Worm (Caenorhabditis elegans) whole organism, L4 larva: ENCODE data around the gene T16D1.1.
A peak's percentile ranks its signal among the peaks of the same experiment; 100 is the strongest.

Experiments used
- F49E8.2 ChIP-seq: sonication (generic microtip); optimal IDR thresholded peaks from 2 replicates; lab custom pipeline; 2016; ENCODE audit warnings: missing compliant biosample characterization, mild to moderate bottlenecking, missing genetic modification characterization, borderline replicate concordance
- T26A8.4 ChIP-seq: fragments of 200-800 bp; sonication (Bioruptor generic); IDR thresholded peaks from 2 replicates; pipeline ENCODE4 v1.3.6; 2022; ENCODE audit warnings: missing genetic modification characterization, missing compliant biosample characterization
- Y105C5A.15 ChIP-seq: fragments of 200-800 bp; sonication (Bioruptor generic); IDR thresholded peaks from 2 replicates; pipeline ENCODE4 v1.3.6; 2022; ENCODE audit warnings: missing genetic modification characterization, missing compliant biosample characterization
- Y48G9A.11 ChIP-seq: fragments of 200-800 bp; sonication (Bioruptor generic); IDR thresholded peaks from 2 replicates; pipeline ENCODE4 v1.3.6; 2022; ENCODE audit warnings: missing genetic modification reagents, missing genetic modification characterization, missing compliant biosample characterization
- Y5F2A.4 ChIP-seq: fragments of 200-800 bp; sonication (Bioruptor generic); optimal IDR thresholded peaks from 2 replicates; lab custom pipeline; 2018; ENCODE audit warnings: mild to moderate bottlenecking, missing genetic modification characterization, missing compliant biosample characterization
- Y75B8A.6 ChIP-seq: fragments of 200-800 bp; sonication (Bioruptor generic); IDR thresholded peaks from 2 replicates; pipeline ENCODE4 v1.3.6; 2022; ENCODE audit warnings: missing genetic modification reagents, missing genetic modification characterization, missing compliant biosample characterization
- arid-1 ChIP-seq: fragments of 200-800 bp; sonication (Bioruptor generic); conservative IDR thresholded peaks from 2 replicates; pipeline ENCODE4 v1.3.6; 2022; ENCODE audit warnings: missing genetic modification reagents, missing genetic modification characterization, missing compliant biosample characterization
- attf-4 ChIP-seq: sonication (generic microtip); optimal IDR thresholded peaks from 3 replicates; lab custom pipeline; 2017; ENCODE audit warnings: missing biosample characterization, missing genetic modification characterization
- ceh-44 ChIP-seq: fragments of 200-800 bp; sonication (Bioruptor generic); IDR thresholded peaks from 2 replicates; pipeline ENCODE4 v1.3.6; 2022; ENCODE audit warnings: missing genetic modification reagents, missing genetic modification characterization, missing compliant biosample characterization
- ceh-82 ChIP-seq: sonication (generic microtip); optimal IDR thresholded peaks from 2 replicates; lab custom pipeline; 2017; ENCODE audit warnings: missing biosample characterization, missing genetic modification characterization
- ces-1 ChIP-seq: fragments of 150-350 bp; sonication (generic microtip); optimal IDR thresholded peaks from 4 replicates; lab custom pipeline; 2014; ENCODE audit warnings: missing biosample characterization, missing genetic modification reagents, missing genetic modification characterization
- cey-2 ChIP-seq: sonication (generic microtip); optimal IDR thresholded peaks from 3 replicates; lab custom pipeline; 2017; ENCODE audit warnings: missing genetic modification characterization, mild to moderate bottlenecking, missing compliant biosample characterization, antibody characterized with exemption, borderline replicate concordance; ENCODE audit not compliant: insufficient read depth
- ctbp-1 ChIP-seq: fragments of 200-800 bp; sonication (Bioruptor generic); IDR thresholded peaks from 2 replicates; pipeline ENCODE4 v1.3.6; 2022; ENCODE audit warnings: missing genetic modification reagents, missing genetic modification characterization, missing compliant biosample characterization
- daf-12 ChIP-seq: fragments of 150-350 bp; optimal IDR thresholded peaks from 2 replicates; lab custom pipeline; 2014; ENCODE audit warnings: missing biosample characterization, missing genetic modification reagents, missing genetic modification characterization
- daf-16 ChIP-seq, 3 experiments: sonication (generic microtip); optimal IDR thresholded peaks; 2 replicates each; lab custom pipeline; 2016 to 2017; ENCODE audit warnings: missing genetic modification characterization in 3 of 3, missing genetic modification reagents in 3 of 3, mild to moderate bottlenecking in 2 of 3, missing compliant biosample characterization in 2 of 3, missing biosample characterization in 1 of 3, moderate library complexity in 1 of 3
- daf-8 ChIP-seq: fragments of 200-800 bp; sonication (Bioruptor generic); IDR thresholded peaks from 2 replicates; pipeline ENCODE4 v1.3.6; 2022; ENCODE audit warnings: missing genetic modification characterization, missing compliant biosample characterization
- dmd-6 ChIP-seq: fragments of 200-800 bp; sonication (Bioruptor generic); IDR thresholded peaks from 2 replicates; pipeline ENCODE4 v1.3.6; 2022; ENCODE audit warnings: missing genetic modification reagents, missing genetic modification characterization, missing compliant biosample characterization
- dmd-9 ChIP-seq: fragments of 200-800 bp; sonication (Bioruptor generic); IDR thresholded peaks from 2 replicates; pipeline ENCODE4 v1.3.6; 2022; ENCODE audit warnings: missing genetic modification reagents, missing genetic modification characterization, missing compliant biosample characterization
- egl-27 ChIP-seq: sonication (generic microtip); optimal IDR thresholded peaks from 3 replicates; lab custom pipeline; 2017; ENCODE audit warnings: missing biosample characterization, missing genetic modification reagents, missing genetic modification characterization
- egl-43 ChIP-seq: fragments of 200-800 bp; sonication (Bioruptor generic); IDR thresholded peaks from 2 replicates; pipeline ENCODE4 v1.3.6; 2022; ENCODE audit warnings: missing genetic modification reagents, missing genetic modification characterization, missing compliant biosample characterization
- fkh-10 ChIP-seq: fragments of 150-350 bp; optimal IDR thresholded peaks from 2 replicates; lab custom pipeline; 2014; ENCODE audit warnings: missing biosample characterization, missing genetic modification reagents, missing genetic modification characterization
- fos-1 ChIP-seq: fragments of 150-350 bp; optimal IDR thresholded peaks from 2 replicates; lab custom pipeline; 2014; ENCODE audit warnings: missing biosample characterization, missing genetic modification characterization
- gei-8 ChIP-seq: fragments of 200-800 bp; sonication (Bioruptor generic); optimal IDR thresholded peaks from 2 replicates; lab custom pipeline; 2018; ENCODE audit warnings: mild to moderate bottlenecking, missing genetic modification characterization, missing compliant biosample characterization
- hlh-30 ChIP-seq: sonication (generic microtip); optimal IDR thresholded peaks from 2 replicates; lab custom pipeline; 2017; ENCODE audit warnings: antibody characterized with exemption, mild to moderate bottlenecking, missing genetic modification characterization, missing compliant biosample characterization; ENCODE audit not compliant: insufficient read depth
- hmg-1.1 ChIP-seq: fragments of 200-800 bp; sonication (Bioruptor generic); IDR thresholded peaks from 2 replicates; pipeline ENCODE4 v1.3.6; 2022; ENCODE audit warnings: missing genetic modification reagents, missing genetic modification characterization, missing compliant biosample characterization
- lin-1 ChIP-seq: fragments of 200-800 bp; sonication (Bioruptor generic); IDR thresholded peaks from 2 replicates; pipeline ENCODE4 v1.3.6; 2022; ENCODE audit warnings: missing genetic modification reagents, missing genetic modification characterization, missing compliant biosample characterization
- lin-15B ChIP-seq: fragments of 150-350 bp; sonication (generic microtip); optimal IDR thresholded peaks from 3 replicates; lab custom pipeline; 2014; ENCODE audit warnings: missing biosample characterization, missing genetic modification characterization
- lin-38 ChIP-seq: fragments of 200-800 bp; sonication (Bioruptor generic); IDR thresholded peaks from 2 replicates; pipeline ENCODE4 v1.3.6; 2022; ENCODE audit warnings: missing genetic modification reagents, missing genetic modification characterization, missing compliant biosample characterization
- lir-3 ChIP-seq: sonication (generic microtip); optimal IDR thresholded peaks from 2 replicates; lab custom pipeline; 2016; ENCODE audit warnings: mild to moderate bottlenecking, missing genetic modification characterization, missing compliant biosample characterization
- madf-9 ChIP-seq: fragments of 200-800 bp; sonication (Bioruptor generic); conservative IDR thresholded peaks from 2 replicates; pipeline ENCODE4 v1.3.6; 2022; ENCODE audit warnings: missing genetic modification reagents, missing genetic modification characterization, missing compliant biosample characterization
- mdt-29 ChIP-seq: fragments of 200-800 bp; sonication (Bioruptor generic); IDR thresholded peaks from 2 replicates; pipeline ENCODE4 v1.3.6; 2022; ENCODE audit warnings: missing genetic modification reagents, missing genetic modification characterization, missing compliant biosample characterization
- mep-1 ChIP-seq: fragments of 150-350 bp; sonication (generic microtip); optimal IDR thresholded peaks from 3 replicates; lab custom pipeline; 2014; ENCODE audit warnings: missing biosample characterization, missing genetic modification characterization
- mxl-2 ChIP-seq: fragments of 200-800 bp; sonication (Bioruptor generic); conservative IDR thresholded peaks from 2 replicates; pipeline ENCODE4 v1.3.6; 2022; ENCODE audit warnings: missing genetic modification reagents, missing genetic modification characterization, missing compliant biosample characterization
- mxl-3 ChIP-seq: fragments of 200-800 bp; sonication (Bioruptor generic); optimal IDR thresholded peaks from 2 replicates; lab custom pipeline; 2018; ENCODE audit warnings: mild to moderate bottlenecking, missing genetic modification characterization, missing compliant biosample characterization
- nhr-102 ChIP-seq: sonication (generic microtip); optimal IDR thresholded peaks from 2 replicates; lab custom pipeline; 2016; ENCODE audit warnings: mild to moderate bottlenecking, missing genetic modification characterization, moderate library complexity, missing compliant biosample characterization
- nhr-42 ChIP-seq: fragments of 200-800 bp; sonication (Bioruptor generic); IDR thresholded peaks from 2 replicates; pipeline ENCODE4 v1.3.6; 2022; ENCODE audit warnings: missing genetic modification characterization, missing compliant biosample characterization
- nhr-48 ChIP-seq: sonication (generic microtip); optimal IDR thresholded peaks from 2 replicates; lab custom pipeline; 2016; ENCODE audit warnings: mild to moderate bottlenecking, missing genetic modification characterization, missing compliant biosample characterization
- nhr-6 ChIP-seq: fragments of 150-350 bp; optimal IDR thresholded peaks from 2 replicates; lab custom pipeline; 2014; ENCODE audit warnings: missing biosample characterization, missing genetic modification characterization
- nhr-76 ChIP-seq: fragments of 150-350 bp; optimal IDR thresholded peaks from 2 replicates; lab custom pipeline; 2014; ENCODE audit warnings: missing biosample characterization, missing genetic modification characterization
- nhr-77 ChIP-seq: fragments of 150-350 bp; optimal IDR thresholded peaks from 2 replicates; lab custom pipeline; 2014; ENCODE audit warnings: missing biosample characterization, missing genetic modification characterization
- php-3 ChIP-seq: fragments of 200-800 bp; sonication (Bioruptor generic); IDR thresholded peaks from 2 replicates; pipeline ENCODE4 v1.3.6; 2022; ENCODE audit warnings: missing genetic modification reagents, missing genetic modification characterization, missing compliant biosample characterization
- saeg-2 ChIP-seq: fragments of 200-800 bp; sonication (Bioruptor generic); IDR thresholded peaks from 2 replicates; pipeline ENCODE4 v1.3.6; 2022; ENCODE audit warnings: missing genetic modification reagents, missing genetic modification characterization, missing compliant biosample characterization
- set-16 ChIP-seq: fragments of 200-800 bp; sonication (Bioruptor generic); IDR thresholded peaks from 2 replicates; pipeline ENCODE4 v1.3.6; 2022; ENCODE audit warnings: missing genetic modification reagents, missing genetic modification characterization, missing compliant biosample characterization
- snpc-1.2 ChIP-seq: fragments of 200-800 bp; sonication (Bioruptor generic); IDR thresholded peaks from 2 replicates; pipeline ENCODE4 v1.3.6; 2022; ENCODE audit warnings: missing genetic modification reagents, missing genetic modification characterization, missing compliant biosample characterization
- snpc-4 ChIP-seq: fragments of 150-350 bp; optimal IDR thresholded peaks from 2 replicates; lab custom pipeline; 2014; ENCODE audit warnings: missing biosample characterization, missing genetic modification characterization
- spr-1 ChIP-seq: sonication (generic microtip); optimal IDR thresholded peaks from 2 replicates; lab custom pipeline; 2016; ENCODE audit warnings: mild to moderate bottlenecking, missing genetic modification characterization, missing compliant biosample characterization
- spr-3 ChIP-seq: fragments of 200-800 bp; sonication (Bioruptor generic); optimal IDR thresholded peaks from 2 replicates; lab custom pipeline; 2018; ENCODE audit warnings: mild to moderate bottlenecking, missing genetic modification characterization, missing compliant biosample characterization
- zag-1 ChIP-seq: fragments of 150-350 bp; optimal IDR thresholded peaks from 2 replicates; lab custom pipeline; 2014; ENCODE audit warnings: missing biosample characterization, missing genetic modification characterization
- ztf-11 ChIP-seq: fragments of 150-350 bp; optimal IDR thresholded peaks from 2 replicates; lab custom pipeline; 2014; ENCODE audit warnings: missing biosample characterization, missing genetic modification characterization
- ztf-7 ChIP-seq: fragments of 150-350 bp; optimal IDR thresholded peaks from 2 replicates; lab custom pipeline; 2014; ENCODE audit warnings: missing biosample characterization, missing genetic modification characterization

The T16D1.1 gene

ce11 chrII:5201922-5202562 lies 39.4 kb downstream of the T16D1.1 start (continued):
- TF ChIP-seq lir-3 (tag; lab: Kevin White, UChicago) = no peak
- TF ChIP-seq set-16 (GFP tag; lab: Robert Waterston, UW) = no peak
- no peak for TF ChIP-seq ztf-7 (tag; lab: Kevin White, UChicago)
- peak; percentile 99 for TF ChIP-seq php-3 (GFP tag; lab: Robert Waterston, UW)
- TF ChIP-seq nhr-42 (GFP tag; lab: Robert Waterston, UW) = no peak
- no peak for TF ChIP-seq daf-12 (tag; lab: Kevin White, UChicago)
- no peak for TF ChIP-seq arid-1
- TF ChIP-seq egl-27 (tag; lab: Kevin White, UChicago) = no peak
- TF ChIP-seq gei-8 = peak; percentile 21
- TF ChIP-seq ctbp-1 = no peak
- peak; percentile 51 for TF ChIP-seq cey-2 (tag; lab: Kevin White, UChicago)
- no peak for TF ChIP-seq egl-43 (GFP tag; lab: Robert Waterston, UW)
- no peak for TF ChIP-seq dmd-9 (GFP tag; lab: Robert Waterston, UW)
- TF ChIP-seq Y48G9A.11 (GFP tag; lab: Robert Waterston, UW) = no peak
- TF ChIP-seq lin-1 = peak; percentile 76
- TF ChIP-seq Y105C5A.15 (GFP tag; lab: Robert Waterston, UW) = no peak
- no peak for TF ChIP-seq fkh-10
- TF ChIP-seq daf-16 (GFP tag; optimal IDR thresholded peaks at IDR 0.05; lab: Kevin White, UChicago) = peak in 1 of 2 experiments; percentile 89
- TF ChIP-seq daf-16 (tag; optimal IDR thresholded peaks at IDR 0.05; lab: Kevin White, UChicago) = peak; percentile 83
- TF ChIP-seq lin-15B = no peak
- no peak for TF ChIP-seq F49E8.2
- no peak for TF ChIP-seq ces-1
- TF ChIP-seq lin-38 = peak; percentile 27; the same call in 1 of the 2 replicates
- TF ChIP-seq mxl-3 = peak; percentile 21
- no peak for TF ChIP-seq madf-9 (GFP tag; lab: Robert Waterston, UW)
- no peak for TF ChIP-seq attf-4
- TF ChIP-seq spr-3 (GFP tag; lab: Kevin White, UChicago) = no peak
- peak; percentile 43; the same call in 1 of the 2 replicates for TF ChIP-seq T26A8.4 (GFP tag; lab: Robert Waterston, UW)
- TF ChIP-seq daf-8 = no peak
- no peak for TF ChIP-seq fos-1
- TF ChIP-seq hmg-1.1 (GFP tag; lab: Robert Waterston, UW) = 0 out of 2 replicates have a peak, but pooled peaks have one; percentile 25
- TF ChIP-seq Y75B8A.6 (GFP tag; lab: Robert Waterston, UW) = no peak
- TF ChIP-seq nhr-102 (tag; lab: Kevin White, UChicago) = peak; percentile 81
- TF ChIP-seq ztf-11 (tag; lab: Kevin White, UChicago) = no peak
- TF ChIP-seq spr-1 (tag; lab: Kevin White, UChicago) = peak; percentile 3
- peak; percentile 84 for TF ChIP-seq nhr-48
- no peak for TF ChIP-seq ceh-44
- peak; percentile 95 for TF ChIP-seq dmd-6 (GFP tag; lab: Robert Waterston, UW)
- no peak for TF ChIP-seq ceh-82 (tag; lab: Kevin White, UChicago)
- TF ChIP-seq mep-1 (tag; lab: Kevin White, UChicago) = peak; percentile 36
- no peak for TF ChIP-seq Y5F2A.4 (GFP tag; lab: Kevin White, UChicago)
- no peak for TF ChIP-seq snpc-4 (tag; lab: Kevin White, UChicago)
- no peak for TF ChIP-seq zag-1
- TF ChIP-seq snpc-1.2 (GFP tag; lab: Robert Waterston, UW) = no peak
- TF ChIP-seq saeg-2 = peak; percentile 82
- TF ChIP-seq mxl-2 (GFP tag; lab: Robert Waterston, UW) = no peak
- peak; percentile 55 for TF ChIP-seq hlh-30 (tag; lab: Kevin White, UChicago)
- 0 out of 2 replicates have a peak, but pooled peaks have one; percentile 30 for TF ChIP-seq mdt-29 (GFP tag; lab: Robert Waterston, UW)
- peak; percentile 50 for TF ChIP-seq nhr-77 (tag; lab: Kevin White, UChicago)
- TF ChIP-seq nhr-6 (tag; lab: Kevin White, UChicago) = peak; percentile 31
- no peak for TF ChIP-seq nhr-76 (tag; lab: Kevin White, UChicago)
